Fruit fly (Drosophila melanogaster) whole organism, adult: Measurements from ENCODE around the gene CG32812.

Experiments
- CG14711 ChIP-seq: fragments of 200-800 bp; sonication (Bioruptor generic); optimal IDR thresholded peaks from 2 replicates; lab custom pipeline; 2018; ENCODE audit warnings: missing biosample characterization, mild to moderate bottlenecking, missing genetic modification characterization, moderate library complexity
- CG1620 ChIP-seq: fragments of 200-800 bp; sonication (Bioruptor generic); optimal IDR thresholded peaks from 2 replicates; lab custom pipeline; 2016; ENCODE audit warnings: missing biosample characterization, missing genetic modification characterization
- CG7045 ChIP-seq: fragments of 200-800 bp; sonication (Bioruptor generic); optimal IDR thresholded peaks from 2 replicates; lab custom pipeline; 2017; ENCODE audit warnings: missing biosample characterization, mild to moderate bottlenecking, missing genetic modification characterization
- Clk ChIP-seq: fragments of 200-800 bp; sonication (Bioruptor generic); optimal IDR thresholded peaks from 2 replicates; lab custom pipeline; 2017; ENCODE audit warnings: missing biosample characterization, missing genetic modification characterization
- Crg-1 ChIP-seq: fragments of 200-800 bp; sonication (Bioruptor generic); optimal IDR thresholded peaks from 2 replicates; lab custom pipeline; 2016; ENCODE audit warnings: missing biosample characterization, missing genetic modification characterization
- Mnt ChIP-seq: fragments of 200-800 bp; sonication (Bioruptor generic); optimal IDR thresholded peaks from 2 replicates; lab custom pipeline; 2016; ENCODE audit warnings: missing biosample characterization, mild to moderate bottlenecking, missing genetic modification characterization
- cic ChIP-seq: fragments of 200-800 bp; sonication (Bioruptor generic); optimal IDR thresholded peaks from 2 replicates; lab custom pipeline; 2017; ENCODE audit warnings: missing biosample characterization, mild to moderate bottlenecking, missing genetic modification characterization, moderate library complexity
- cnc ChIP-seq, 2 experiments: fragments of >200 bp; optimal IDR thresholded peaks; 2 replicates each; lab custom pipeline; 2017
- kay ChIP-seq: fragments of 200-800 bp; sonication (Bioruptor generic); peaks from one replicate; lab custom pipeline; 2016; ENCODE audit warnings: missing biosample characterization, missing genetic modification characterization, borderline replicate concordance
- tj ChIP-seq: fragments of 200-800 bp; sonication (Bioruptor generic); optimal IDR thresholded peaks from 3 replicates; lab custom pipeline; 2017; ENCODE audit warnings: missing biosample characterization, mild to moderate bottlenecking, missing genetic modification characterization, moderate library complexity
- toe ChIP-seq: fragments of 200-800 bp; sonication (Bioruptor generic); optimal IDR thresholded peaks from 2 replicates; lab custom pipeline; 2016; ENCODE audit warnings: missing biosample characterization, missing genetic modification characterization

dm6 chrX:1256742-1257441 is 30.2 kb upstream of the CG32812 start:
- TF ChIP-seq CG7045 (GFP tag; lab: Kevin White, UChicago) (no peak), kay (no peak), toe (GFP tag; lab: Kevin White, UChicago) (no peak), Clk (no peak), cic (GFP tag; lab: Kevin White, UChicago) (no peak), Mnt (GFP tag; lab: Kevin White, UChicago) (no peak), tj (GFP tag; lab: Kevin White, UChicago) (no peak), cnc (optimal IDR thresholded peaks at IDR 0.05; lab: Kevin White, UChicago) (no peak), CG14711 (tag; lab: Kevin White, UChicago) (no peak), CG1620 (GFP tag; lab: Kevin White, UChicago) (no peak), Crg-1 (GFP tag; lab: Kevin White, UChicago) (no peak)
